Fruit fly (Drosophila melanogaster) whole organism, embryonic: ENCODE results near the gene CG42272.

Experiments used
- lab ChIP-seq: fragments of 200-800 bp; sonication (Bioruptor generic); optimal IDR thresholded peaks from 3 replicates; lab custom pipeline; 2017; ENCODE audit warnings: missing biosample characterization, missing genetic modification characterization, mild to moderate bottlenecking, moderate library complexity, missing genetic modification reagents
- otp ChIP-seq: fragments of 200-800 bp; sonication (Bioruptor generic); IDR thresholded peaks from 3 replicates; pipeline ENCODE4, ENCODE4 v1.3.6; 2022; ENCODE audit warnings: missing biosample characterization, missing genetic modification characterization

DNA sequence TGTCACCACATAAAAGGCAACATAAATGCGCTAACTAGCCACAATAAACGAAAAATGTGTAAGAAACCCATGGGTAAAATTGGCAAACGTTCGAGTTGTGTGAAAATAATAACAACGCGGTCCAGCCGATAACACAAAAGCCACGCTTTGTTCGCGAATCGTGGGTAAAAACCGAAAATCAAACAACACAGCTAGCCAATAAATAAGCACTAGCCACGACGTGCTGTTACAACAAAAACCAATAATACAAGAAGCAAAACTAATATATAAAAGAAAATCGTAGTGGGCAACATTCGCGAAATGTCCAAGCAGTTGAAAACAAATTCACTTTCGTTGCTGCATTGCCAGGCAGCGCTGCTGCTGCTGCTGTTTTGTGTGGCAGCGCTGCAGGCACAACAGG is at the start of gene CG42272:
- TF ChIP-seq lab (GFP tag; lab: Kevin White, UChicago), result no peak
- TF ChIP-seq otp (GFP tag; lab: Robert Waterston, UW), result no peak
